Fruit fly (Drosophila melanogaster): ENCODE data around the gene PGRP-SA.
A peak's percentile ranks its signal among the peaks of the same experiment; 100 is the strongest.

The PGRP-SA gene

dm6 chrX:11528026-11528702 is 33.3 kb upstream of the PGRP-SA start (continued):
- TF ChIP-seq CG2129 (GFP tag; IDR thresholded peaks at IDR 0.05; ENCODE audit: partially characterized antibody) (no peak), CG3995 (GFP tag; optimal IDR thresholded peaks at IDR 0.05) (no peak), CG17829 (tag; optimal IDR thresholded peaks at IDR 0.05) (peak; percentile 91), mirr (GFP tag; optimal IDR thresholded peaks at IDR 0.05) (no peak), CG7928 (GFP tag; optimal IDR thresholded peaks at IDR 0.05) (no peak), knrl (GFP tag; IDR thresholded peaks at IDR 0.05; ENCODE audit: partially characterized antibody) (no peak), dpn (GFP tag; optimal IDR thresholded peaks at IDR 0.05) (peak; percentile 41 to 64), Myb (GFP tag; optimal IDR thresholded peaks at IDR 0.05) (no peak), mam (GFP tag; optimal IDR thresholded peaks at IDR 0.05) (peak; percentile 1), lbe (GFP tag; optimal IDR thresholded peaks at IDR 0.05) (no peak), HLH4C (GFP tag; IDR thresholded peaks at IDR 0.05; ENCODE audit: partially characterized antibody) (no peak), CG34376 (GFP tag; optimal IDR thresholded peaks at IDR 0.05) (no peak), kay (GFP tag; optimal IDR thresholded peaks at IDR 0.05) (peak; percentile 61), Fer1 (GFP tag; optimal IDR thresholded peaks at IDR 0.05) (peak; percentile 32), Nf-YA (GFP tag; IDR thresholded peaks at IDR 0.05) (peak; percentile 48; the same call in 1 of the 2 replicates), nom (GFP tag; optimal IDR thresholded peaks at IDR 0.05) (peak; percentile 62), CG10565 (GFP tag; optimal IDR thresholded peaks at IDR 0.05) (no peak), CG3407 (GFP tag; optimal IDR thresholded peaks at IDR 0.05) (peak; percentile 62), Doc3 (GFP tag; IDR thresholded peaks at IDR 0.05; ENCODE audit: partially characterized antibody) (no peak), Kr (GFP tag; optimal IDR thresholded peaks at IDR 0.05) (peak; percentile 48), slou (GFP tag; optimal IDR thresholded peaks at IDR 0.05) (peak; percentile 6), CG5953 (GFP tag; IDR thresholded peaks at IDR 0.05) (peak; percentile 43; the same call in 1 of the 2 replicates), Eip74EF (GFP tag; optimal IDR thresholded peaks at IDR 0.05) (peak in 1 of 2 experiments; percentile 81), CG2116 (GFP tag; optimal IDR thresholded peaks at IDR 0.05) (peak; percentile 31), Rfx (GFP tag; IDR thresholded peaks at IDR 0.05) (no peak), CG10274 (GFP tag; optimal IDR thresholded peaks at IDR 0.05) (peak; percentile 19), peb (GFP tag; IDR thresholded peaks at IDR 0.05) (peak; percentile 67), D (optimal IDR thresholded peaks at IDR 0.05) (no peak), D (GFP tag; optimal IDR thresholded peaks at IDR 0.05) (peak; percentile 90), CG31224 (GFP tag; IDR thresholded peaks at IDR 0.05) (0 out of 2 replicates have a peak, but pooled peaks have one; percentile 25), Atf6 (GFP tag; IDR thresholded peaks at IDR 0.05) (peak; percentile 31; the same call in 1 of the 2 replicates), klu (GFP tag; IDR thresholded peaks at IDR 0.05) (no peak), wdn (GFP tag; IDR thresholded peaks at IDR 0.05) (no peak), Stat92E (GFP tag; optimal IDR thresholded peaks at IDR 0.05) (peak in 1 of 3 experiments; percentile 30), CG1603 (tag; optimal IDR thresholded peaks at IDR 0.05) (peak; percentile 75), CG2199 (GFP tag; IDR thresholded peaks at IDR 0.05) (peak; percentile 87), CG15479 (GFP tag; optimal IDR thresholded peaks at IDR 0.05) (no peak), CG8765 (GFP tag; IDR thresholded peaks at IDR 0.05) (no peak; the same call in 1 of the 2 replicates), zf30C (GFP tag; optimal IDR thresholded peaks at IDR 0.05) (no peak), bigmax (GFP tag; optimal IDR thresholded peaks at IDR 0.05) (no peak), E2f1 (GFP tag; IDR thresholded peaks at IDR 0.05) (peak; percentile 58), Dfd (GFP tag; optimal IDR thresholded peaks at IDR 0.05) (no peak), CG10543 (GFP tag; optimal IDR thresholded peaks at IDR 0.05) (peak; percentile 6), esg (GFP tag; conservative IDR thresholded peaks at IDR 0.05) (peak; percentile 56), Nf-YB (GFP tag; optimal IDR thresholded peaks at IDR 0.05) (peak; percentile 61), CG1832 (GFP tag; optimal IDR thresholded peaks at IDR 0.05) (no peak), CG12219 (GFP tag; optimal IDR thresholded peaks at IDR 0.05) (peak; percentile 74), slp2 (GFP tag; optimal IDR thresholded peaks at IDR 0.05) (no peak), nau (GFP tag; optimal IDR thresholded peaks at IDR 0.05) (peak; percentile 22)
